Fruit fly (Drosophila melanogaster): ENCODE results near the gene CG13678.

Gene CG13678

DNA sequence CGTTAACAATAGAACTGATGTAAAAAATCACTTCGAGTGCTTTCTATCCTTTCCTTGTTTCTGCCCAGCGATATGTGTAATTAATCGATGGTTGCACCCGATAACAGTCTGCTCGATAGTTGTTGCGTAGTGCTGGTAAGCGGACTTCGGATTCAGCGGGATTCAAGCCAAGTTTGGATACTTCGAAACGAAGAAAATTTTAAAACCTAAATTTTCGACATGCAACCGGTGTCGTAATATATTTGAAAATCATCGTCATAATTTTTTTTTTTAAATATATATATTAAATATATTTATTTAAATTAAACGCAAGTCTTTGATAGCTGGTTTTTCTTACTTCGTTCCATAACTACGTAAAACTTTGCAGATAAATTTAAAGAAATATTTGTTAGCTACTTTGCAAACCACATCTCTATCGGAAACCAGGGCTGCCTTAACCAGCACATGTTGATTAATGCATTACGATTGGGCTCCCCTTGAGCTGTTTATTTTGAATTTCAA is 24.1 kb upstream of the CG13678 start, which contains the start of the genes UbcE2M and Dhps (continued):
- TF ChIP-seq dmrt11E (tag; optimal IDR thresholded peaks at IDR 0.05) (peak; percentile 76), eyg (GFP tag; optimal IDR thresholded peaks at IDR 0.05) (peak; percentile 36), CG7556 (GFP tag; optimal IDR thresholded peaks at IDR 0.05) (peak; percentile 70), CG14860 (GFP tag; IDR thresholded peaks at IDR 0.05; ENCODE audit: partially characterized antibody) (peak; percentile 57), Poxn (GFP tag; IDR thresholded peaks at IDR 0.05) (peak; percentile 42; the same call in 1 of the 2 replicates), D (optimal IDR thresholded peaks at IDR 0.05) (no peak), D (GFP tag; optimal IDR thresholded peaks at IDR 0.05) (peak; percentile 52), Deaf1 (tag; optimal IDR thresholded peaks at IDR 0.05) (no peak), Lhr (GFP tag; optimal IDR thresholded peaks at IDR 0.05) (peak; percentile 20), H15 (GFP tag; IDR thresholded peaks at IDR 0.05) (peak; percentile 59; the same call in 1 of the 3 replicates), gcm (GFP tag; optimal IDR thresholded peaks at IDR 0.05) (no peak), stwl (tag; optimal IDR thresholded peaks at IDR 0.05) (peak; percentile 81), row (GFP tag; IDR thresholded peaks at IDR 0.05) (peak; percentile 93), CG18011 (GFP tag; optimal IDR thresholded peaks at IDR 0.05) (peak; percentile 33), tll (GFP tag; optimal IDR thresholded peaks at IDR 0.05) (no peak), cas (GFP tag; IDR thresholded peaks at IDR 0.05) (no peak), tx (GFP tag; optimal IDR thresholded peaks at IDR 0.05) (peak; percentile 10), CG1233 (GFP tag; optimal IDR thresholded peaks at IDR 0.05) (peak; percentile 68), wor (GFP tag; IDR thresholded peaks at IDR 0.05) (peak; percentile 27; the same call in 1 of the 2 replicates), CG11247 (GFP tag; IDR thresholded peaks at IDR 0.05) (peak; percentile 50; the same call in 1 of the 2 replicates), CG4820 (GFP tag; optimal IDR thresholded peaks at IDR 0.05) (peak; percentile 67), CG32532 (GFP tag; IDR thresholded peaks at IDR 0.05) (peak; percentile 74), CoRest (tag; optimal IDR thresholded peaks at IDR 0.05) (peak; percentile 92), CG17829 (tag; optimal IDR thresholded peaks at IDR 0.05) (peak; percentile 71), bbx (GFP tag; IDR thresholded peaks at IDR 0.05; ENCODE audit: partially characterized antibody) (peak; percentile 81), CG12744 (GFP tag; optimal IDR thresholded peaks at IDR 0.05) (peak; percentile 11), pnt (GFP tag; optimal IDR thresholded peaks at IDR 0.05) (peak; percentile 56), CG3847 (GFP tag; IDR thresholded peaks at IDR 0.05) (peak; percentile 87), CG16815 (GFP tag; optimal IDR thresholded peaks at IDR 0.05) (peak; percentile 69), Myb (GFP tag; optimal IDR thresholded peaks at IDR 0.05) (peak; percentile 66), pzg (GFP tag; optimal IDR thresholded peaks at IDR 0.05) (peak; percentile 55), wdn (GFP tag; IDR thresholded peaks at IDR 0.05) (peak; percentile 40; the same call in 1 of the 2 replicates), CHES-1-like (GFP tag; optimal IDR thresholded peaks at IDR 0.05) (peak; percentile 56), CG7928 (GFP tag; optimal IDR thresholded peaks at IDR 0.05) (peak; percentile 91), scrt (GFP tag; optimal IDR thresholded peaks at IDR 0.05) (peak; percentile 79), CG14050 (GFP tag; IDR thresholded peaks at IDR 0.05) (peak; percentile 46; the same call in 1 of the 3 replicates), Aef1 (GFP tag; IDR thresholded peaks at IDR 0.05) (no peak; the same call in 1 of the 3 replicates), onecut (GFP tag; IDR thresholded peaks at IDR 0.05) (peak; percentile 19; the same call in 1 of the 2 replicates), Ets97D (GFP tag; optimal IDR thresholded peaks at IDR 0.05) (peak; percentile 36), her (GFP tag; optimal IDR thresholded peaks at IDR 0.05) (no peak), peb (GFP tag; IDR thresholded peaks at IDR 0.05) (peak; percentile 43; the same call in 1 of the 2 replicates), CG6683 (GFP tag; optimal IDR thresholded peaks at IDR 0.05) (peak; percentile 58), Elba2 (GFP tag; optimal IDR thresholded peaks at IDR 0.05) (no peak), CG12659 (GFP tag; optimal IDR thresholded peaks at IDR 0.05) (peak; percentile 87), phol (tag; optimal IDR thresholded peaks at IDR 0.05) (peak; percentile 86), Asciz (GFP tag; optimal IDR thresholded peaks at IDR 0.05) (no peak), YL-1 (GFP tag; optimal IDR thresholded peaks at IDR 0.05) (peak; percentile 77), CG17385 (GFP tag; optimal IDR thresholded peaks at IDR 0.05) (peak; percentile 69), seq (GFP tag; IDR thresholded peaks at IDR 0.05) (0 out of 2 replicates have a peak, but pooled peaks have one; percentile 26), H2.0 (GFP tag; IDR thresholded peaks at IDR 0.05) (peak; percentile 54)

Measured in whole organism, embryonic.